Worm (Caenorhabditis elegans): ENCODE measurements around the gene daf-2.

Gene daf-2

ce11 chrIII:3067909-3068455 is 27.3 kb upstream of the daf-2 start, which contains the start of gene ubl-1 (continued):
- TF ChIP-seq mdl-1 (tag; optimal IDR thresholded peaks at IDR 0.05) (peak in 1 of 2 experiments; percentile 66), grh-1 (GFP tag; IDR thresholded peaks at IDR 0.05) (peak; percentile 29; the same call in 1 of the 2 replicates), fkh-10 (GFP tag; optimal IDR thresholded peaks at IDR 0.05) (peak; percentile 74), aha-1 (tag; optimal IDR thresholded peaks at IDR 0.05) (no peak), dpl-1 (GFP tag; optimal IDR thresholded peaks at IDR 0.05) (peak; percentile 84 to 90 (median 88)), ceh-82 (tag; optimal IDR thresholded peaks at IDR 0.05) (peak; percentile 90 to 93 (median 90)), egl-13 (tag; optimal IDR thresholded peaks at IDR 0.05) (no peak), ztf-4 (tag; optimal IDR thresholded peaks at IDR 0.05) (peak; percentile 20), egl-27 (tag; optimal IDR thresholded peaks at IDR 0.05) (no peak), ceh-88 (GFP tag; IDR thresholded peaks at IDR 0.05) (peak; percentile 38; the same call in 1 of the 2 replicates), ceh-8 (GFP tag; optimal IDR thresholded peaks at IDR 0.05) (no peak), C16A3.4 (tag; optimal IDR thresholded peaks at IDR 0.05) (peak; percentile 94), nhr-28 (tag; optimal IDR thresholded peaks at IDR 0.05) (no peak), hlh-4 (tag; optimal IDR thresholded peaks at IDR 0.05) (no peak), nhr-12 (tag; optimal IDR thresholded peaks at IDR 0.05) (no peak), pqm-1 (tag; optimal IDR thresholded peaks at IDR 0.05) (no peak), lir-3 (tag; optimal IDR thresholded peaks at IDR 0.05; ENCODE audit: poor library complexity) (no peak), lin-14 (GFP tag; optimal IDR thresholded peaks at IDR 0.05) (peak; percentile 89), efl-1 (optimal IDR thresholded peaks at IDR 0.05) (peak; percentile 89 to 90), efl-1 (GFP tag; optimal IDR thresholded peaks at IDR 0.05 in 1 of 2) (peak; percentile 86 to 98), mep-1 (tag; optimal IDR thresholded peaks at IDR 0.05) (peak; percentile 96), nhr-90 (tag; optimal IDR thresholded peaks at IDR 0.05; ENCODE audit: poor library complexity) (peak; percentile 67), ces-1 (GFP tag; optimal IDR thresholded peaks at IDR 0.05) (no peak), tbx-2 (tag; optimal IDR thresholded peaks at IDR 0.05) (peak; percentile 80), rnt-1 (tag; optimal IDR thresholded peaks at IDR 0.05) (peak; percentile 89), efl-3 (GFP tag; optimal IDR thresholded peaks at IDR 0.05) (no peak), lin-39 (tag; optimal IDR thresholded peaks at IDR 0.05) (peak; percentile 51), nhr-47 (tag; optimal IDR thresholded peaks at IDR 0.05) (peak; percentile 83), mef-2 (tag; optimal IDR thresholded peaks at IDR 0.05) (no peak), F16B12.6 (tag; optimal IDR thresholded peaks at IDR 0.05) (peak; percentile 64), blmp-1 (tag; optimal IDR thresholded peaks at IDR 0.05) (peak; percentile 96), fos-1 (tag; optimal IDR thresholded peaks at IDR 0.05) (peak; percentile 79), snu-23 (GFP tag; optimal IDR thresholded peaks at IDR 0.05) (peak; percentile 90), sox-4 (tag; optimal IDR thresholded peaks at IDR 0.05) (no peak), Y116A8C.19 (tag; optimal IDR thresholded peaks at IDR 0.05; ENCODE audit: borderline replicate concordance) (no peak), tlp-1 (tag; optimal IDR thresholded peaks at IDR 0.05) (no peak), unc-130 (tag; optimal IDR thresholded peaks at IDR 0.05) (peak; percentile 92), alr-1 (tag; optimal IDR thresholded peaks at IDR 0.05; ENCODE audit: borderline replicate concordance) (no peak), hpl-2 (GFP tag; optimal IDR thresholded peaks at IDR 0.05) (peak; percentile 65), dsc-1 (tag; optimal IDR thresholded peaks at IDR 0.05) (peak; percentile 74), lin-15B (tag; optimal IDR thresholded peaks at IDR 0.05) (peak; percentile 96)

ce11 chrIII:3066769-3067168 is 26.1 kb upstream of the daf-2 start:
- no peak for TF ChIP-seq mep-1 (tag; optimal IDR thresholded peaks at IDR 0.05)
- no peak for TF ChIP-seq efl-1 (optimal IDR thresholded peaks at IDR 0.05)
- peak in 1 of 2 experiments; percentile 49 for TF ChIP-seq efl-1 (GFP tag; optimal IDR thresholded peaks at IDR 0.05 in 1 of 2)
- no peak for TF ChIP-seq lir-3 (tag; optimal IDR thresholded peaks at IDR 0.05; ENCODE audit: poor library complexity)
- no peak for TF ChIP-seq fkh-10 (GFP tag; optimal IDR thresholded peaks at IDR 0.05)
- no peak for TF ChIP-seq unc-86 (tag; optimal IDR thresholded peaks at IDR 0.05)

All from whole organism, L1 larva.